Fruit fly (Drosophila melanogaster) whole organism, adult: Measurements from ENCODE around the gene CG44139.

Experiments used
- CG11617 ChIP-seq: fragments of 200-800 bp; sonication (Bioruptor generic); optimal IDR thresholded peaks from 2 replicates; lab custom pipeline; 2017; ENCODE audit warnings: mild to moderate bottlenecking, missing biosample characterization, missing genetic modification reagents, missing genetic modification characterization
- CG12768 ChIP-seq: fragments of 200-800 bp; sonication (Bioruptor generic); optimal IDR thresholded peaks from 2 replicates; lab custom pipeline; 2017; ENCODE audit warnings: missing biosample characterization, missing genetic modification characterization, mild to moderate bottlenecking, moderate library complexity, missing genetic modification reagents
- CG14711 ChIP-seq: fragments of 200-800 bp; sonication (Bioruptor generic); optimal IDR thresholded peaks from 2 replicates; lab custom pipeline; 2018; ENCODE audit warnings: missing biosample characterization, mild to moderate bottlenecking, missing genetic modification characterization, moderate library complexity
- CG1620 ChIP-seq: fragments of 200-800 bp; sonication (Bioruptor generic); optimal IDR thresholded peaks from 2 replicates; lab custom pipeline; 2016; ENCODE audit warnings: missing biosample characterization, missing genetic modification characterization
- CG33017 ChIP-seq: fragments of 200-800 bp; sonication (Bioruptor generic); optimal IDR thresholded peaks from 2 replicates; lab custom pipeline; 2018; ENCODE audit warnings: missing biosample characterization, mild to moderate bottlenecking, missing genetic modification characterization, moderate library complexity
- CG5204 ChIP-seq: fragments of 200-800 bp; sonication (Bioruptor generic); optimal IDR thresholded peaks from 2 replicates; lab custom pipeline; 2016; ENCODE audit warnings: missing biosample characterization, missing genetic modification characterization
- CG7045 ChIP-seq: fragments of 200-800 bp; sonication (Bioruptor generic); optimal IDR thresholded peaks from 2 replicates; lab custom pipeline; 2017; ENCODE audit warnings: missing biosample characterization, mild to moderate bottlenecking, missing genetic modification characterization
- CG7101 ChIP-seq: fragments of 200-800 bp; sonication (Bioruptor generic); optimal IDR thresholded peaks from 2 replicates; lab custom pipeline; 2018; ENCODE audit warnings: missing biosample characterization, mild to moderate bottlenecking, missing genetic modification characterization, moderate library complexity
- Clk ChIP-seq: fragments of 200-800 bp; sonication (Bioruptor generic); optimal IDR thresholded peaks from 2 replicates; lab custom pipeline; 2017; ENCODE audit warnings: missing biosample characterization, missing genetic modification characterization
- Crg-1 ChIP-seq: fragments of 200-800 bp; sonication (Bioruptor generic); optimal IDR thresholded peaks from 2 replicates; lab custom pipeline; 2016; ENCODE audit warnings: missing biosample characterization, missing genetic modification characterization
- Hr96 ChIP-seq: fragments of 200-800 bp; sonication (Bioruptor generic); optimal IDR thresholded peaks from 2 replicates; lab custom pipeline; 2016; ENCODE audit warnings: missing biosample characterization, missing genetic modification characterization
- Mnt ChIP-seq: fragments of 200-800 bp; sonication (Bioruptor generic); optimal IDR thresholded peaks from 2 replicates; lab custom pipeline; 2016; ENCODE audit warnings: missing biosample characterization, mild to moderate bottlenecking, missing genetic modification characterization
- bab1 ChIP-seq: fragments of 200-800 bp; sonication (Bioruptor generic); optimal IDR thresholded peaks from 3 replicates; lab custom pipeline; 2019; ENCODE audit warnings: missing biosample characterization, mild to moderate bottlenecking, missing genetic modification characterization, moderate library complexity
- cic ChIP-seq: fragments of 200-800 bp; sonication (Bioruptor generic); optimal IDR thresholded peaks from 2 replicates; lab custom pipeline; 2017; ENCODE audit warnings: missing biosample characterization, mild to moderate bottlenecking, missing genetic modification characterization, moderate library complexity
- cnc ChIP-seq, 2 experiments: fragments of >200 bp; optimal IDR thresholded peaks; 2 replicates each; lab custom pipeline; 2017
- kay ChIP-seq: fragments of 200-800 bp; sonication (Bioruptor generic); peaks from one replicate; lab custom pipeline; 2016; ENCODE audit warnings: missing biosample characterization, missing genetic modification characterization, borderline replicate concordance
- ovo ChIP-seq: fragments of 200-800 bp; sonication (Bioruptor generic); optimal IDR thresholded peaks from 2 replicates; lab custom pipeline; 2016; ENCODE audit warnings: missing biosample characterization, missing genetic modification characterization
- pad ChIP-seq: fragments of 200-800 bp; sonication (Bioruptor generic); optimal IDR thresholded peaks from 3 replicates; lab custom pipeline; 2017; ENCODE audit warnings: missing biosample characterization, missing genetic modification characterization, mild to moderate bottlenecking, moderate library complexity, missing genetic modification reagents
- tj ChIP-seq: fragments of 200-800 bp; sonication (Bioruptor generic); optimal IDR thresholded peaks from 3 replicates; lab custom pipeline; 2017; ENCODE audit warnings: missing biosample characterization, mild to moderate bottlenecking, missing genetic modification characterization, moderate library complexity
- toe ChIP-seq: fragments of 200-800 bp; sonication (Bioruptor generic); optimal IDR thresholded peaks from 2 replicates; lab custom pipeline; 2016; ENCODE audit warnings: missing biosample characterization, missing genetic modification characterization

Gene CG44139

DNA sequence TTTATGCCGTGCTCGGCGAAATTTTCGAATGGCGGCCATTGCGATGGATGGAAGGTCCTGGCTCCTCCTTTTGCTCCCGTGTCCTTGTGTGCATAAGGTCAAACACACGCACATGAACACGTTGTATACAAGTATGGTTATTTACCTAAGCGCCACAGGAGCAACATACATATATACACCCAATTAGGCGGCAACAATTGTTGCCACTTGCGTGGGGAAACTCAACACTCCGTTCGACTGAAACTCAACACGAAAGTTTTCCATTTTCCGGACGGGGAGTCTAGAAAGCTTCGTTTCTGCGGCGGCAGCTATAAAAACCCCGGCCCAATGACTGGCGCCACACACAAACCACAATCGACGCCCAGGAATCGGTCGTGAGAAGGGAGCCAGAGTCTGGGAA is 33.3 kb upstream of the CG44139 start, which contains the start of gene CG46448:
TSS of gene CG46448 (plus strand) at position 340 of the 400 bp plus-strand sequence.
- no peak for TF ChIP-seq Crg-1 (GFP tag; lab: Kevin White, UChicago)
- TF ChIP-seq Clk (GFP tag; lab: Kevin White, UChicago): no peak
- no peak for TF ChIP-seq CG33017 (tag; lab: Kevin White, UChicago)
- no peak for TF ChIP-seq cnc (optimal IDR thresholded peaks at IDR 0.05; lab: Kevin White, UChicago)
- TF ChIP-seq kay: no peak
- no peak for TF ChIP-seq CG14711 (tag; lab: Kevin White, UChicago)
- TF ChIP-seq CG11617 (GFP tag; lab: Kevin White, UChicago): no peak
- no peak for TF ChIP-seq bab1 (GFP tag; lab: Kevin White, UChicago)
- no peak for TF ChIP-seq Mnt
- no peak for TF ChIP-seq pad
- no peak for TF ChIP-seq CG7045 (GFP tag; lab: Kevin White, UChicago)
- TF ChIP-seq tj (GFP tag; lab: Kevin White, UChicago): no peak
- no peak for TF ChIP-seq CG7101 (tag; lab: Kevin White, UChicago)
- TF ChIP-seq toe (GFP tag; lab: Kevin White, UChicago): no peak
- TF ChIP-seq CG12768 (GFP tag; lab: Kevin White, UChicago): no peak
- no peak for TF ChIP-seq CG1620 (GFP tag; lab: Kevin White, UChicago)
- no peak for TF ChIP-seq CG5204 (GFP tag; lab: Kevin White, UChicago)

DNA sequence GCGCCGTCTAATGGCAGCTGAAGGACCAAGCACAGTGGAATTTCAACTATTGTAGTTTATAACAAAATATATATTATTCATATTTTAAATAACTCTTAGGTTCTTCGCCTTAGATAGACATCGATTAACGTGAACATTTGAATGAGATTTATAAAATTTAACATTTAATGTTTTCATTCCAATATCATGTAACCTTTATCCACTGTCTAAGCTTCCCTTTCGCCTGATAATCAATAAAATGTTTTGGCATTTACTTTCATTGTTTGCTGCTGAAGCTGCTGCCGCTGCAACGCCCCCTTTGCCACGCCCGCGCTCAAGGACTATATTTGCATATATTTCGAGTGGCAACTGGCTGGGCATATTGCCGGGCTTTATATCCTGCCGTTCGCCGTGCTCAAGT is 29.7 kb upstream of the CG44139 start:
- TF ChIP-seq CG11617 (GFP tag; lab: Kevin White, UChicago) (no peak), Mnt (no peak), CG12768 (GFP tag; lab: Kevin White, UChicago) (no peak), cic (GFP tag; lab: Kevin White, UChicago) (no peak), tj (GFP tag; lab: Kevin White, UChicago) (no peak), toe (GFP tag; lab: Kevin White, UChicago) (no peak)

DNA sequence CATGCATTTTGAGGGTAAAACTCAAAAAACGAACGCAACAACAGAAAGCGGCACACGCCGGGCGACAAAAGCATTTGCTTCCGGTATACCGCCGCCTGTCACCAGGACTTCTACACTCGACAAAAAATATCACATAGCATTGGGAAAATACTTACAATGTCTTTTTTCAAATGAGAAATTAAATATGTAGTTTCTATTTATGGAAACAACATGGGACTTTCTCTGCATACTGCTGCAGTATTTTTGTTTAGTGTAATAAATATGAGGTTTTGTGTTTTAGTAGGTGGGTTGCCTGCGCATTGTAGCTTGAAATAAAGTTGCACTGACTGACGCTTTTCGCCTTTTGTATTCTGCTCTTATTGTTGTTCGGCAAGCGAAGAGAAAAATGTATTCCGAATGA is 27.5 kb upstream of the CG44139 start:
- no peak for TF ChIP-seq CG11617 (GFP tag; lab: Kevin White, UChicago)
- no peak for TF ChIP-seq toe (GFP tag; lab: Kevin White, UChicago)
- no peak for TF ChIP-seq CG12768 (GFP tag; lab: Kevin White, UChicago)
- no peak for TF ChIP-seq Crg-1 (GFP tag; lab: Kevin White, UChicago)
- TF ChIP-seq cic (GFP tag; lab: Kevin White, UChicago): no peak
- no peak for TF ChIP-seq bab1 (GFP tag; lab: Kevin White, UChicago)

DNA sequence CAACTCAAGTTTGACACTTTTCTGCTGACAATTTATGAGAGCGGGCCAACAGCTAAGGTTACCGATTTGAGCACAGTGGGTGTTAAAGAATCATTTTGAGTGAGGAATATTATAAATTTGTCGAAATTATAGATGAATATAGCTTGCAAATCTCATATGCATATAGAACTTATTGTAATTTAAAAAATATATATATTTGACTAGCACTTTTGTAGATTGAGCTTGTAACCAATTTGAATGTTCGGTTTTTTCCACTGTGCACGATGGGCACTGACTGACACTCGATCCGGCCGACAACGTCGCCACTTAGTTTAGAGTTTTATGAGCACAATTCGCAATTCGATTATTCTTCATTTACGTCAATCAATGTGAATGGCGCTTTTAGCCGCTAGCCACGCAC is 26.1 kb upstream of the CG44139 start:
- no peak for TF ChIP-seq CG1620 (GFP tag; lab: Kevin White, UChicago)
- TF ChIP-seq CG14711 (tag; lab: Kevin White, UChicago): no peak
- TF ChIP-seq cnc (optimal IDR thresholded peaks at IDR 0.05; lab: Kevin White, UChicago): no peak
- no peak for TF ChIP-seq toe (GFP tag; lab: Kevin White, UChicago)
- no peak for TF ChIP-seq Mnt
- TF ChIP-seq CG5204 (GFP tag; lab: Kevin White, UChicago): no peak
- TF ChIP-seq pad: no peak
- TF ChIP-seq Hr96 (GFP tag; lab: Kevin White, UChicago): no peak
- TF ChIP-seq bab1 (GFP tag; lab: Kevin White, UChicago): no peak

DNA sequence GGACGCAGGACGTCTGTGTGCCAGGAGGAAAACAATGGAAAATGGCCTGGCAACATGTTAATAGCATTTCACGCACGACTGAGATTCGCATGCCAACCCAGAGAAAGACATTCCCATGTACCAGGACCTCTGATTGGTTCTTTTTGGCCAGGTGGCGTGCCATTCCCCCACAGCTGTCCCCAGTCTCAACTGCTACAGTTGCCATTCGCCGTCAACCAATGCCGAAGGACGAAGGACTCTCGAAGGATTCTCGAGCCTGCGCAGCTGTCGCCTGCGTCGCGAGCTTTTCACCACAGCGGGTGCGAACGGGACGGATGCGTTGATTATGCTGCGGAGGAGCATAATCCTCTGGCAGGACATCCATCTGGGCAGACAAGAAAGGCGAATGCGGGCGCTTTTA is 24.7 kb upstream of the CG44139 start, which contains the start of gene VGlut:
TSS of gene VGlut (plus strand) at position 399 of the 400 bp plus-strand sequence.
- TF ChIP-seq CG7045 (GFP tag; lab: Kevin White, UChicago) (no peak), CG1620 (GFP tag; lab: Kevin White, UChicago) (no peak), bab1 (GFP tag; lab: Kevin White, UChicago) (no peak), toe (GFP tag; lab: Kevin White, UChicago) (no peak), pad (no peak), ovo (GFP tag; lab: Kevin White, UChicago) (no peak), CG12768 (GFP tag; lab: Kevin White, UChicago) (no peak), CG5204 (GFP tag; lab: Kevin White, UChicago) (no peak), Crg-1 (GFP tag; lab: Kevin White, UChicago) (no peak), kay (no peak), cic (GFP tag; lab: Kevin White, UChicago) (no peak), CG7101 (tag; lab: Kevin White, UChicago) (no peak), CG33017 (tag; lab: Kevin White, UChicago) (no peak), cnc (optimal IDR thresholded peaks at IDR 0.05; lab: Kevin White, UChicago) (no peak), tj (GFP tag; lab: Kevin White, UChicago) (no peak), Mnt (no peak), Clk (GFP tag; lab: Kevin White, UChicago) (no peak), Hr96 (GFP tag; lab: Kevin White, UChicago) (no peak)

DNA sequence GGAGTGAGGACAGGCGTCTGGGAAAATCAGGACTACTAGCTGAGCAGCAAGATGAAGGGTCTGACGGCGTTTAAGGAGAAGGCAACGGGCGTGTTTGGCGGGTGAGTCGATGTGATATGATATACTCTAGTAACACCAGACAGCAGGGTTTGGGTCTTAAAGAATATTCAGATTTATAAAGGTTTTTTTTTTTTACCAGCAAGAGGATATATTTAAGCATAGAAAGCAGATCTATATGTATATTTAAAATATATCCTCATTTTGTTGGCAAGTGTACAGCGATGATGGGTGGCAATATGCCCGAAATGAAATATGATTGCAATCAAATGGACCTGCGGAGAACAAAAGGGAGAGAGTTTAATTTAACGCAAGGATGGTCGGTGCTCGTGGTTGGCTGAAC is 22.4 kb upstream of the CG44139 start:
- no peak for TF ChIP-seq CG14711 (tag; lab: Kevin White, UChicago)

DNA sequence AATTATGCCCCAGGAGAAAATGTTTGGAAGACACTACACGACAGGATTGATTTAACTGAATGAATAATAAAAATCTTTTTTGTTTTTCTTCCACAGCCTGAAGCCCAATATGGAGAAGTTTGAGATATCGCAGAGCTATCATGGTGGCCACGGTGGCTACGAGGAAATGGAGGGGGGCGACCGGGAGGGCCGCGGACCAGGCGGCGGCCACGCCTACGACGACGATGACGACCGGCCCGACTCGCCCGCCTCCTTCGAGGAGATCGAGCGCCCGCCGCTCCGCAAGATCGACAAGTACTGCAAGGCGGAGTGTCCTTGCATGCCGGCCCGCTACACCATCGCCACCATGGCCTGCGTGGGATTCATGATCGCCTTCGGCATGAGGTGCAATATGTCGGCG is 20.0 kb upstream of the CG44139 start:
- TF ChIP-seq bab1 (GFP tag; lab: Kevin White, UChicago) (no peak), CG5204 (GFP tag; lab: Kevin White, UChicago) (no peak), ovo (GFP tag; lab: Kevin White, UChicago) (no peak), Clk (GFP tag; lab: Kevin White, UChicago) (no peak), Crg-1 (GFP tag; lab: Kevin White, UChicago) (no peak), CG11617 (GFP tag; lab: Kevin White, UChicago) (no peak), kay (no peak), CG1620 (GFP tag; lab: Kevin White, UChicago) (no peak), toe (GFP tag; lab: Kevin White, UChicago) (no peak), pad (no peak), cic (GFP tag; lab: Kevin White, UChicago) (no peak), CG14711 (tag; lab: Kevin White, UChicago) (no peak), cnc (optimal IDR thresholded peaks at IDR 0.05; lab: Kevin White, UChicago) (no peak), CG33017 (tag; lab: Kevin White, UChicago) (no peak), Mnt (no peak), CG7045 (GFP tag; lab: Kevin White, UChicago) (no peak)
